Worm (Caenorhabditis elegans) whole organism, early embryonic: Measurements from ENCODE around the gene C27D8.4.
A peak's percentile ranks its signal among the peaks of the same experiment; 100 is the strongest.

Source experiments
- B0310.2 ChIP-seq: sonication (generic microtip); optimal IDR thresholded peaks from 2 replicates; lab custom pipeline; 2016; ENCODE audit warnings: mild to moderate bottlenecking, missing genetic modification characterization, missing compliant biosample characterization
- F13C5.2 ChIP-seq: sonication (generic microtip); optimal IDR thresholded peaks from 2 replicates; lab custom pipeline; 2017; ENCODE audit warnings: mild to moderate bottlenecking, missing genetic modification characterization, inconsistent platforms, missing compliant biosample characterization
- aly-1 ChIP-seq: sonication (generic microtip); optimal IDR thresholded peaks from 2 replicates; lab custom pipeline; 2016; ENCODE audit warnings: missing genetic modification characterization, missing compliant biosample characterization
- ama-1 ChIP-seq: fragments of 150-350 bp; optimal IDR thresholded peaks from 2 replicates; lab custom pipeline; 2014
- ceh-13 ChIP-seq: fragments of 200-800 bp; sonication (Bioruptor generic); optimal IDR thresholded peaks from 2 replicates; lab custom pipeline; 2018; ENCODE audit warnings: mild to moderate bottlenecking, missing genetic modification characterization, missing compliant biosample characterization
- ceh-36 ChIP-seq: sonication (generic microtip); optimal IDR thresholded peaks from 2 replicates; lab custom pipeline; 2016; ENCODE audit warnings: missing genetic modification characterization, inconsistent platforms, missing compliant biosample characterization
- ets-7 ChIP-seq: sonication (generic microtip); optimal IDR thresholded peaks from 2 replicates; lab custom pipeline; 2016; ENCODE audit warnings: missing genotype, missing genetic modification characterization, missing compliant biosample characterization
- flt-1 ChIP-seq: fragments of 200-800 bp; sonication (Bioruptor generic); IDR thresholded peaks from 2 replicates; pipeline ENCODE4 v1.3.6; 2022; ENCODE audit warnings: missing genetic modification characterization, missing compliant biosample characterization
- hmbx-1 ChIP-seq: sonication (generic microtip); optimal IDR thresholded peaks from 2 replicates; lab custom pipeline; 2016; ENCODE audit warnings: mild to moderate bottlenecking, missing genetic modification characterization, missing compliant biosample characterization
- hmg-4 ChIP-seq: fragments of 200-800 bp; sonication (Bioruptor generic); optimal IDR thresholded peaks from 2 replicates; lab custom pipeline; 2018; ENCODE audit warnings: mild to moderate bottlenecking, missing genetic modification characterization, missing compliant biosample characterization
- hnd-1 ChIP-seq: sonication (generic microtip); optimal IDR thresholded peaks from 2 replicates; lab custom pipeline; 2016; ENCODE audit warnings: missing genetic modification characterization, missing compliant biosample characterization
- pes-1 ChIP-seq: fragments of 200-800 bp; sonication (Bioruptor generic); IDR thresholded peaks from 2 replicates; pipeline ENCODE4 v1.3.6; 2022; ENCODE audit warnings: missing genetic modification reagents, missing genetic modification characterization, missing compliant biosample characterization
- scrt-1 ChIP-seq: fragments of 200-800 bp; sonication (Bioruptor generic); IDR thresholded peaks from 2 replicates; pipeline ENCODE4 v1.3.6; 2022; ENCODE audit warnings: missing genetic modification characterization, missing compliant biosample characterization
- sea-1 ChIP-seq: fragments of 200-800 bp; sonication (Bioruptor generic); conservative IDR thresholded peaks from 2 replicates; pipeline ENCODE4 v1.3.6; 2022; ENCODE audit warnings: missing genetic modification characterization, missing compliant biosample characterization
- tbx-11 ChIP-seq: fragments of 200-800 bp; sonication (Bioruptor generic); IDR thresholded peaks from 2 replicates; pipeline ENCODE4 v1.3.6; 2022; ENCODE audit warnings: missing genetic modification characterization, missing compliant biosample characterization
- tbx-37 ChIP-seq: fragments of 200-800 bp; sonication (Bioruptor generic); conservative IDR thresholded peaks from 2 replicates; pipeline ENCODE4 v1.3.6; 2022; ENCODE audit warnings: missing genetic modification reagents, missing genetic modification characterization, missing compliant biosample characterization
- tra-4 ChIP-seq: sonication (generic microtip); optimal IDR thresholded peaks from 2 replicates; lab custom pipeline; 2017; ENCODE audit warnings: missing genetic modification characterization, missing compliant biosample characterization

Gene C27D8.4

DNA sequence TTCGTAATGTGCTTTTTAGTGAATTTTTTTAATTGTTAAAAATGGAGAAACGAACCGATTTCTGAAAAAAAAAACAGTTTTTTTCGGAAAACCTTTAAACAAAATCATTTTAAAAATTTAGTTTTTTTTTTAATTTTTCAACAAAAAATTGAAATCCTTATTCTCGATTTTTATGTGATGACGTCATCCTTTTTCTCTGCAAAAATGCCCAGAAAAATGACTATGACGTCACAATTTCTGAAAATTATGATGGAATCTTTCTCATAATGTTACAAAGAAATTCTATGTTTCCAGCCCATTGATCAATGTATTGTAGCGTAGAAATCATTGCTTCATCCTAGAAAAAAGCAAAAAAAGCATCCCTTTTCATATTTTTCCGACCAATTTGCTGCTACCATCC is 14.6 kb upstream of the C27D8.4 start:
- no peak for TF ChIP-seq ceh-13 (GFP tag; lab: Kevin White, UChicago)
- TF ChIP-seq ceh-36 (tag; lab: Kevin White, UChicago): no peak
- TF ChIP-seq scrt-1 (GFP tag; lab: Robert Waterston, UW): no peak
- no peak for TF ChIP-seq F13C5.2 (tag; lab: Kevin White, UChicago)
- no peak for TF ChIP-seq flt-1 (GFP tag; lab: Robert Waterston, UW)
- no peak for TF ChIP-seq B0310.2 (tag; lab: Kevin White, UChicago)
- no peak for TF ChIP-seq hnd-1 (tag; lab: Kevin White, UChicago)
- TF ChIP-seq ama-1 (lab: Kevin White, UChicago): no peak
- no peak for TF ChIP-seq tbx-11 (GFP tag; lab: Robert Waterston, UW)
- TF ChIP-seq aly-1 (tag; lab: Kevin White, UChicago): no peak
- TF ChIP-seq pes-1 (GFP tag; lab: Robert Waterston, UW): no peak
- no peak for TF ChIP-seq hmg-4
- TF ChIP-seq ets-7: no peak
- TF ChIP-seq tbx-37 (GFP tag; lab: Robert Waterston, UW): no peak

DNA sequence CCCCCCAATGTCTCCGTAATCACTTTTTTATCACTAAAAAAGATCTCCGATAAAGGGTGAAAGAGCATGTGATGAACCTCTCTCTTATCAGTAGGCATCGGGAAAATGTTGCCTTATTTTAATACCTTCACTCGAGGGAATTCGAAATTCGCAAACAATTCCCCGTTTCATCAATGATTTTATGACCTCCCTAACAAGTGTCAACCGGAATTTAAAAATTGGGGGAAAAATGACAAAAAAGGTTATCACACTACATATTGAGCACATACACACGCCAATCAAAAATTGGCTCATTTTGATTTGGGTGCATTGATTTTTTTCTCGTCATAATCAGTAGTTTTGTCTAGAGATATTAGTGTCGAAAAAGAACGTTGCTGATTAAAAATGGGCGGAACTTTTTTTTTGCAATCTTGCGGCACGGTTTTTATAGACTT is 14.2 kb upstream of the C27D8.4 start:
- TF ChIP-seq sea-1 (GFP tag; lab: Robert Waterston, UW) (0 out of 2 replicates have a peak, but pooled peaks have one; percentile 31), ceh-13 (GFP tag; lab: Kevin White, UChicago) (no peak), F13C5.2 (tag; lab: Kevin White, UChicago) (no peak), ets-7 (no peak), aly-1 (tag; lab: Kevin White, UChicago) (no peak)

DNA sequence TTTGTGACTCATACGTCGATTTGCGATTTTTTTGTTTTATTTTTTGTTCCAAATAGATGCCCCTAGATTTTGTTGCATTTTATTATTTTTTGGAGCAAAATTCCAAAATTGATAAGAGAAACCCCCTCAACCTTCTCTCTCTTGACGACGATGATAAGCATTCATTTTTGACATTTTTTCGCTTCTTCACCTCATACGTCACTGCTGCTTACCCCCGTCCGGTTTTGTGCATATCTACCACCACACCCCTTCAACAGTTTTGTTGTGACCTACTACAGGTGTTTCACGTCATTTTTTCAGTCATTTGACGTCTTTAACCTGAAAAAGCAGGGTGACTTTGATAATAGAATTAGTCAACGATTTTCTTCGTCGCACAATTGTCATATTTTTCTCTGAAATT is 5.0 kb upstream of the C27D8.4 start:
- TF ChIP-seq hnd-1 (tag; lab: Kevin White, UChicago): no peak
- TF ChIP-seq F13C5.2 (tag; lab: Kevin White, UChicago): no peak
- no peak for TF ChIP-seq scrt-1 (GFP tag; lab: Robert Waterston, UW)
- TF ChIP-seq tbx-37 (GFP tag; lab: Robert Waterston, UW): no peak
- TF ChIP-seq aly-1 (tag; lab: Kevin White, UChicago): no peak
- no peak for TF ChIP-seq hmbx-1 (tag; lab: Kevin White, UChicago)
- TF ChIP-seq ceh-13 (GFP tag; lab: Kevin White, UChicago): no peak
- TF ChIP-seq tra-4 (tag; lab: Kevin White, UChicago): no peak
- TF ChIP-seq ama-1 (lab: Kevin White, UChicago): no peak

DNA sequence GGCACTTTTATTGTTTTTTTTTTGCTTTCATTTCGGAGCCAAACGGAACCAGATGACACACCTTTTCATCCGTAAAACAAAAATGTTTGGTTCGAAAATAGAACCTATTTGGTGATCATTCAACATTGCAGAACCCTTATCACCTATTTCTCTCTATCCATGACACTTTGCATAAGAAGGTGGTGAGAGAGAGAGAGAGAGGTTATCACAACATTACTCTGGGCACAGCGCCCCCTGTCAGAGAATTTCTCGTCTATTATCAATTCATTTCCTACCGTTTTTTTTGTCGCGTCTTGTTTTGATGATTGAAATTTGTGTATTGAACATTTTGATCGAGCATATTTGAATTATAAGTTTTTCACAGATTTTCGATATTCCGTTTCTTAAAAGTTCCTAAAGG is 3.7 kb upstream of the C27D8.4 start:
- no peak for TF ChIP-seq scrt-1 (GFP tag; lab: Robert Waterston, UW)
- TF ChIP-seq hnd-1 (tag; lab: Kevin White, UChicago): no peak
- TF ChIP-seq hmg-4: no peak
- no peak for TF ChIP-seq F13C5.2 (tag; lab: Kevin White, UChicago)
- TF ChIP-seq pes-1 (GFP tag; lab: Robert Waterston, UW): no peak
- no peak for TF ChIP-seq ama-1 (lab: Kevin White, UChicago)
- TF ChIP-seq flt-1 (GFP tag; lab: Robert Waterston, UW): no peak
- TF ChIP-seq hmbx-1 (tag; lab: Kevin White, UChicago): no peak
- no peak for TF ChIP-seq ceh-36 (tag; lab: Kevin White, UChicago)
- no peak for TF ChIP-seq ets-7
- no peak for TF ChIP-seq aly-1 (tag; lab: Kevin White, UChicago)
- no peak for TF ChIP-seq B0310.2 (tag; lab: Kevin White, UChicago)
- no peak for TF ChIP-seq tbx-37 (GFP tag; lab: Robert Waterston, UW)
- TF ChIP-seq tbx-11 (GFP tag; lab: Robert Waterston, UW): no peak
- no peak for TF ChIP-seq ceh-13 (GFP tag; lab: Kevin White, UChicago)
- TF ChIP-seq sea-1 (GFP tag; lab: Robert Waterston, UW): no peak
- TF ChIP-seq tra-4 (tag; lab: Kevin White, UChicago): no peak

DNA sequence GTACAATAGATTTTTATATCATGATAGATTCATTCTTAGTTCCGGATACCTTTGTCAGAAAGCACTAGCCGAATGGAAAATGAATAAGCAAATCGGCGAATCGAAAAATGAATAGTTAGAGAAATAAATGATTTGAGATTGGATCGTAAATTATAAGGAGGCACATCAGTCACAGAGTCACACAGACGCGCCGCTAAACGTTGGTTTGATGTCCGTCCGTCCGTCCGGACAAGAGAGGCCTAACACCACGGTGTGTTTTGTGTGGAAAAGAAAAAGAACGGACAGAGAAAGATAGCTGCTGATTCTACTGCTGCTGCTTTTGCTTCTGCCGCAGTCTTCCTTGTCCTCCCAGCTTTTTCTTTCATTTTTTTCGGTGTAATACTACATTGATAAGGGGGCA is 3.0 kb upstream of the C27D8.4 start:
- TF ChIP-seq flt-1 (GFP tag; lab: Robert Waterston, UW) (no peak), pes-1 (GFP tag; lab: Robert Waterston, UW) (no peak), B0310.2 (tag; lab: Kevin White, UChicago) (no peak), hmbx-1 (tag; lab: Kevin White, UChicago) (no peak), tbx-37 (GFP tag; lab: Robert Waterston, UW) (no peak), ama-1 (lab: Kevin White, UChicago) (no peak), ets-7 (no peak), hmg-4 (no peak), ceh-13 (GFP tag; lab: Kevin White, UChicago) (no peak), aly-1 (tag; lab: Kevin White, UChicago) (no peak), tbx-11 (GFP tag; lab: Robert Waterston, UW) (no peak)

DNA sequence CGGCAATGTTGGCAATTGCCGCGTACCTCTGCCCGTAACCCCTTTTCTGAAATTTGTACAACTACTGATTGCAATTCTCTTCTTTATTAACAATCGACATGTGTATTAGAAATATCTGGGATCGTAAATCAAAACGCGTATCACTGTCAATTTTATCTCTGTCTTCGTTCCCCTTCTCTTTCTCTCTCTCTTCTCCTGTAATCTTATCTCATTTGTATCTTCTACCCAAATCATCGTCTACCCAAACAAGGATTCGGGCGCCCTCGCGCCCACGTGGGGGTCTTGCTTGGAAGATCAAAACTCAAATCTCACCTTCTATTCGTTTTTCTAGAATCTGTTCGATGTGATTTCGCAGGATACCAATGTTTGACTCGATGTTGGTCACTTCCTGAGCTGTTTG is 7.1 kb downstream of the C27D8.4 start, which contains the start of gene C27D8.2:
Gene C27D8.2, plus strand, starts transcription at position 222 of the 400 bp plus-strand sequence.
- TF ChIP-seq hmbx-1 (tag; lab: Kevin White, UChicago) (no peak), tra-4 (tag; lab: Kevin White, UChicago) (no peak), sea-1 (GFP tag; lab: Robert Waterston, UW) (no peak), flt-1 (GFP tag; lab: Robert Waterston, UW) (no peak), F13C5.2 (tag; lab: Kevin White, UChicago) (no peak), ceh-13 (GFP tag; lab: Kevin White, UChicago) (no peak), pes-1 (GFP tag; lab: Robert Waterston, UW) (no peak), hmg-4 (no peak), tbx-37 (GFP tag; lab: Robert Waterston, UW) (no peak)

DNA sequence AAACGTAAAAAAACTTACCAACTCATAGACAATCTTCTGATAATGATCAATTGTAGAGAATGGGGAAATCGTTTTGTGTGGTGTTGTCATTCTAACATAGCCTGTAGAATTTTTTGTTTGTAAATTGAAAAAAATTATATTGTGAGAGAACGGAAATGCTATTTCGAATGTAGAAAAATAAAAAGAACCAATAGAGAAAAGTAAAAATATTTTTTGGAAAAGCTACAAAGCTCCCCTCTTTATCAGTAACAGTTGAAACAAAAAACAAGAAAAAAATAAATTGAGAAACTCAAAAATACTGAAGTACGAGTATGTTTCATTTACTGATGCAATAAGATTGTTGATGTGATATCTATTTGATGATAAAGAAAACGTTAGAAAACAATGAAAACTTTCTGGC is 7.7 kb downstream of the C27D8.4 start, which contains the start of gene C27D8.3:
Gene C27D8.3, minus strand, starts transcription at position 101 of the 400 bp plus-strand sequence.
- TF ChIP-seq scrt-1 (GFP tag; lab: Robert Waterston, UW) (no peak), sea-1 (GFP tag; lab: Robert Waterston, UW) (no peak), aly-1 (tag; lab: Kevin White, UChicago) (no peak), tra-4 (tag; lab: Kevin White, UChicago) (no peak), tbx-37 (GFP tag; lab: Robert Waterston, UW) (no peak), pes-1 (GFP tag; lab: Robert Waterston, UW) (no peak), F13C5.2 (tag; lab: Kevin White, UChicago) (no peak), B0310.2 (tag; lab: Kevin White, UChicago) (no peak), ceh-36 (tag; lab: Kevin White, UChicago) (no peak), flt-1 (GFP tag; lab: Robert Waterston, UW) (no peak), ets-7 (no peak)
